Worm (Caenorhabditis elegans) whole organism, late embryonic: Measurements from ENCODE around the gene skr-9.
A peak's percentile ranks its signal among the peaks of the same experiment; 100 is the strongest.
"Not testable (repeated sequence)": the region's sequence is repeated elsewhere in the genome, so short reads cannot be mapped to it uniquely, and the experiment has no call there.

Experiments used
- C08G9.2 ChIP-seq: sonication (generic microtip); optimal IDR thresholded peaks from 2 replicates; lab custom pipeline; 2016; ENCODE audit warnings: mild to moderate bottlenecking, missing genetic modification characterization, moderate library complexity, missing compliant biosample characterization
- C38D4.7 ChIP-seq: fragments of 200-800 bp; sonication (Bioruptor generic); optimal IDR thresholded peaks from 2 replicates; lab custom pipeline; 2018; ENCODE audit warnings: mild to moderate bottlenecking, missing genetic modification characterization, moderate library complexity, missing compliant biosample characterization
- F13H6.1 ChIP-seq: sonication (generic microtip); optimal IDR thresholded peaks from 2 replicates; lab custom pipeline; 2016; ENCODE audit warnings: missing genetic modification characterization, missing compliant biosample characterization
- K09A11.1 ChIP-seq: sonication (generic microtip); optimal IDR thresholded peaks from 2 replicates; lab custom pipeline; 2017; ENCODE audit warnings: antibody characterized with exemption, mild to moderate bottlenecking, missing genetic modification characterization, missing compliant biosample characterization; ENCODE audit not compliant: insufficient read depth
- T23F11.4 ChIP-seq: fragments of 200-800 bp; sonication (Bioruptor generic); optimal IDR thresholded peaks from 2 replicates; lab custom pipeline; 2018; ENCODE audit warnings: mild to moderate bottlenecking, missing genetic modification characterization, missing compliant biosample characterization
- Y22D7AL.16 ChIP-seq: sonication (generic microtip); optimal IDR thresholded peaks from 2 replicates; lab custom pipeline; 2016; ENCODE audit warnings: missing genetic modification characterization, missing compliant biosample characterization
- ama-1 ChIP-seq: fragments of 150-350 bp; optimal IDR thresholded peaks from 2 replicates; lab custom pipeline; 2014
- ceh-14 ChIP-seq: sonication (generic microtip); optimal IDR thresholded peaks from 2 replicates; lab custom pipeline; 2016; ENCODE audit warnings: missing genotype, missing genetic modification characterization, missing compliant biosample characterization
- ceh-30 ChIP-seq: fragments of 150-350 bp; optimal IDR thresholded peaks from 2 replicates; lab custom pipeline; 2014; ENCODE audit warnings: missing biosample characterization, missing genetic modification characterization
- ceh-31 ChIP-seq: sonication (generic microtip); optimal IDR thresholded peaks from 2 replicates; lab custom pipeline; 2016; ENCODE audit warnings: missing genetic modification characterization, missing compliant biosample characterization
- ceh-34 ChIP-seq: sonication (generic microtip); optimal IDR thresholded peaks from 2 replicates; lab custom pipeline; 2016; ENCODE audit warnings: mild to moderate bottlenecking, missing genetic modification characterization, missing compliant biosample characterization
- ceh-48 ChIP-seq: sonication (generic microtip); optimal IDR thresholded peaks from 2 replicates; lab custom pipeline; 2016; ENCODE audit warnings: missing genetic modification characterization, inconsistent platforms, missing compliant biosample characterization
- che-1 ChIP-seq: sonication (generic microtip); optimal IDR thresholded peaks from 2 replicates; lab custom pipeline; 2016; ENCODE audit warnings: mild to moderate bottlenecking, missing genetic modification characterization, missing compliant biosample characterization
- dmd-4 ChIP-seq: sonication (generic microtip); optimal IDR thresholded peaks from 2 replicates; lab custom pipeline; 2016; ENCODE audit warnings: borderline replicate concordance, missing genetic modification characterization, missing compliant biosample characterization
- ets-4 ChIP-seq: sonication (generic microtip); optimal IDR thresholded peaks from 2 replicates; lab custom pipeline; 2016; ENCODE audit warnings: missing genetic modification characterization, missing compliant biosample characterization
- eyg-1 ChIP-seq: sonication (generic microtip); optimal IDR thresholded peaks from 2 replicates; lab custom pipeline; 2016; ENCODE audit warnings: missing genotype, missing genetic modification characterization, missing compliant biosample characterization
- hlh-13 ChIP-seq: fragments of 200-800 bp; sonication (Bioruptor generic); optimal IDR thresholded peaks from 2 replicates; lab custom pipeline; 2018; ENCODE audit warnings: mild to moderate bottlenecking, missing genetic modification characterization, missing compliant biosample characterization
- hlh-8 ChIP-seq: sonication (generic microtip); optimal IDR thresholded peaks from 2 replicates; lab custom pipeline; 2016; ENCODE audit warnings: missing genotype, missing genetic modification characterization, missing compliant biosample characterization
- nfya-1 ChIP-seq: sonication (generic microtip); optimal IDR thresholded peaks from 2 replicates; lab custom pipeline; 2017; ENCODE audit warnings: missing genetic modification characterization, mild to moderate bottlenecking, missing compliant biosample characterization, antibody characterized with exemption, moderate library complexity
- nhr-232 ChIP-seq: sonication (generic microtip); optimal IDR thresholded peaks from 2 replicates; lab custom pipeline; 2016; ENCODE audit warnings: missing genetic modification characterization, missing compliant biosample characterization
- odd-2 ChIP-seq: sonication (generic microtip); optimal IDR thresholded peaks from 2 replicates; lab custom pipeline; 2017; ENCODE audit warnings: antibody characterized with exemption, mild to moderate bottlenecking, missing genetic modification characterization, missing compliant biosample characterization
- pat-9 ChIP-seq: fragments of 200-800 bp; sonication (Bioruptor generic); optimal IDR thresholded peaks from 2 replicates; lab custom pipeline; 2018; ENCODE audit warnings: mild to moderate bottlenecking, missing genetic modification characterization, moderate library complexity, missing compliant biosample characterization
- pqm-1 ChIP-seq: sonication (generic microtip); optimal IDR thresholded peaks from 2 replicates; lab custom pipeline; 2016; ENCODE audit warnings: missing genetic modification characterization, missing compliant biosample characterization
- pros-1 ChIP-seq: fragments of 150-350 bp; optimal IDR thresholded peaks from 2 replicates; lab custom pipeline; 2014; ENCODE audit warnings: missing biosample characterization, missing genetic modification reagents, missing genetic modification characterization
- rnt-1 ChIP-seq: sonication (generic microtip); optimal IDR thresholded peaks from 2 replicates; lab custom pipeline; 2016; ENCODE audit warnings: missing genetic modification characterization, missing compliant biosample characterization
- syd-9 ChIP-seq: sonication (generic microtip); optimal IDR thresholded peaks from 2 replicates; lab custom pipeline; 2016; ENCODE audit warnings: mild to moderate bottlenecking, missing genetic modification characterization, moderate library complexity, missing compliant biosample characterization
- tbx-2 ChIP-seq: sonication (generic microtip); optimal IDR thresholded peaks from 2 replicates; lab custom pipeline; 2016; ENCODE audit warnings: missing genetic modification characterization, missing compliant biosample characterization
- tbx-7 ChIP-seq: sonication (generic microtip); optimal IDR thresholded peaks from 2 replicates; lab custom pipeline; 2016; ENCODE audit warnings: missing genotype, missing genetic modification characterization, missing compliant biosample characterization
- unc-42 ChIP-seq: sonication (generic microtip); optimal IDR thresholded peaks from 2 replicates; lab custom pipeline; 2016; ENCODE audit warnings: missing genotype, missing genetic modification characterization, missing compliant biosample characterization
- ztf-16 ChIP-seq: sonication (generic microtip); optimal IDR thresholded peaks from 2 replicates; lab custom pipeline; 2017; ENCODE audit warnings: missing genetic modification characterization, missing compliant biosample characterization

The skr-9 gene

DNA sequence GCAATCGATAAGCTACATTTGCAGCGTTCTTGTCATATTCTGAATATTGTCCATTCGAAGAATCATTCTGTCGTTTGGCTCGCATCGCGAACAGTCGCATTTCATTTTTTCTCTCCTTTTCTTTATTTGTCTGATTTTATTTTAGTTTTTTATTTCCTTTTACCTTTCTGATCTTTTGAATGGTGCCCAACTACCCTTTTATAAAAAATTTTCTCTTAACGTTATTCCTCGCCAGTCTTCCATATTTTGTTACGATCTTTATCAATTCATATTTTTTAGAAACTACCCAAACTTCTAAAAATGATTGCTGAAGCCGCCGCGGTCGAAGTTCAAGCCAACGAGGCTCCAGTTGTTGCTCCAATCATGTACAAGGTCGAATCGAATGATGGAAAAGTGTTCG lies at the start of gene skr-9:
TSS of gene skr-9 (plus strand) at position 301 of the 400 bp plus-strand sequence.
- TF ChIP-seq nfya-1, tbx-2, ceh-34 (tag; lab: Kevin White, UChicago): not testable (repeated sequence)

ce11 chrIV:17116345-17116744 lies 47.0 kb upstream of the skr-9 start, which contains the start of gene cyn-13:
Gene cyn-13 (minus strand): TSS chrIV:17116657.
- TF ChIP-seq hlh-13 (GFP tag; lab: Kevin White, UChicago) (no peak), eyg-1 (tag; lab: Kevin White, UChicago) (no peak), odd-2 (tag; lab: Kevin White, UChicago) (no peak), syd-9 (tag; lab: Kevin White, UChicago) (no peak), pat-9 (tag; lab: Kevin White, UChicago) (no peak), Y22D7AL.16 (tag; lab: Kevin White, UChicago) (no peak), tbx-7 (tag; lab: Kevin White, UChicago) (no peak), che-1 (tag; lab: Kevin White, UChicago) (no peak), tbx-2 (tag; lab: Kevin White, UChicago) (no peak)

DNA sequence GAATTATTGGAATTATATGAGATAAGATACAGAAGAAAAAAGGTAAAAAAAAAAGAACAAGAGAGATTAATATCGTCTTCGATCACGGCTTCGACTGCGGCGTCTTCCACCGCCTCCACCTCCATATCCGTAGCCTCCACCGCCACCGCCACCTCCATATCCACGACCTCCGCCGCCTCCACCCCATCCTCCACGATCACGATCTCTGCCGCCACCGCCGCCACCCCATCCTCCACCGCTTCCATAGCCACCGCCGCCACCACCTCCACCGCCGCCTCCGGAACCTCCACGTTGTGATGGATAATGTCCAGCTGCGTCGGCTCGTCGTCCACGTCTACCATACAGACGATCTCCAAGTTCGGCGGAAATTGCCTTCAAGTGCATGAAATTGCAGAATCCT lies 46.6 kb upstream of the skr-9 start:
- TF ChIP-seq C38D4.7, result no peak
- TF ChIP-seq ceh-14, result no peak
- TF ChIP-seq ztf-16 (tag; lab: Kevin White, UChicago), result no peak
- TF ChIP-seq ceh-30, result no peak
- TF ChIP-seq C08G9.2, result no peak
- no peak for TF ChIP-seq pat-9 (tag; lab: Kevin White, UChicago)
- TF ChIP-seq pqm-1 (tag; lab: Kevin White, UChicago), result no peak
- no peak for TF ChIP-seq ama-1 (lab: Kevin White, UChicago)
- TF ChIP-seq K09A11.1 (tag; lab: Kevin White, UChicago), result no peak
- no peak for TF ChIP-seq hlh-8 (tag; lab: Kevin White, UChicago)
- no peak for TF ChIP-seq T23F11.4
- TF ChIP-seq tbx-2 (tag; lab: Kevin White, UChicago), result no peak
- no peak for TF ChIP-seq rnt-1 (tag; lab: Kevin White, UChicago)
- TF ChIP-seq pros-1 (tag; lab: Kevin White, UChicago), result no peak
- TF ChIP-seq, all 69 proteins: peak for 0

ce11 chrIV:17118585-17118984 lies 44.8 kb upstream of the skr-9 start, which contains the start of gene uaf-2:
Gene uaf-2 (minus strand): TSS chrIV:17118767.
- TF ChIP-seq nfya-1 (tag; lab: Kevin White, UChicago), result peak; percentile 55
- no peak for TF ChIP-seq F13H6.1 (tag; lab: Kevin White, UChicago)
- TF ChIP-seq ets-4 (tag; lab: Kevin White, UChicago), result no peak
- peak; percentile 27 for TF ChIP-seq ceh-31 (tag; lab: Kevin White, UChicago)

- peak; percentile 93 for TF ChIP-seq ceh-48
- TF ChIP-seq nhr-232 (tag; lab: Kevin White, UChicago), result no peak
- TF ChIP-seq, all 69 proteins: peak for 1
Observed at ce11 chrIV:17118987-17119732, 44.2 kb upstream of the skr-9 start, which contains the start of gene itsn-1. Gene itsn-1 (plus strand): TSS chrIV:17119682.

ce11 chrIV:17121058-17121773 lies 42.2 kb upstream of the skr-9 start:
- no peak for TF ChIP-seq dmd-4 (tag; lab: Kevin White, UChicago)
- TF ChIP-seq unc-42 (tag; lab: Kevin White, UChicago), result peak; percentile 2
